Worm (Caenorhabditis elegans) whole organism, L1 larva: ENCODE data around the gene T06D8.2.

Experiments
- C04F5.9 ChIP-seq: sonication (generic microtip); optimal IDR thresholded peaks from 2 replicates; lab custom pipeline; 2016; ENCODE audit warnings: missing genetic modification characterization, missing compliant biosample characterization
- C34B4.2 ChIP-seq: sonication (generic microtip); optimal IDR thresholded peaks from 2 replicates; lab custom pipeline; 2017; ENCODE audit warnings: mild to moderate bottlenecking, missing genetic modification characterization, missing compliant biosample characterization
- F16B12.6 ChIP-seq: fragments of 150-350 bp; optimal IDR thresholded peaks from 2 replicates; lab custom pipeline; 2014; ENCODE audit warnings: missing biosample characterization, missing genetic modification characterization
- aha-1 ChIP-seq: fragments of 150-350 bp; optimal IDR thresholded peaks from 2 replicates; lab custom pipeline; 2014; ENCODE audit warnings: missing biosample characterization, missing genetic modification characterization
- alr-1 ChIP-seq: fragments of 200-800 bp; sonication (Bioruptor generic); optimal IDR thresholded peaks from 2 replicates; lab custom pipeline; 2018; ENCODE audit warnings: borderline replicate concordance, mild to moderate bottlenecking, missing genetic modification characterization, missing compliant biosample characterization
- ama-1 ChIP-seq: fragments of 150-350 bp; optimal IDR thresholded peaks from 2 replicates; lab custom pipeline; 2014
- blmp-1 ChIP-seq: fragments of 150-350 bp; optimal IDR thresholded peaks from 2 replicates; lab custom pipeline; 2014; ENCODE audit warnings: missing biosample characterization, missing genetic modification characterization
- ceh-8 ChIP-seq: fragments of 200-800 bp; sonication (Bioruptor generic); optimal IDR thresholded peaks from 2 replicates; lab custom pipeline; 2018; ENCODE audit warnings: mild to moderate bottlenecking, missing genetic modification characterization, moderate library complexity, missing compliant biosample characterization
- ceh-88 ChIP-seq: fragments of 200-800 bp; sonication (Bioruptor generic); IDR thresholded peaks from 2 replicates; pipeline ENCODE4 v1.3.6; 2022; ENCODE audit warnings: missing genetic modification characterization, missing compliant biosample characterization
- ces-1 ChIP-seq: fragments of 150-350 bp; optimal IDR thresholded peaks from 2 replicates; lab custom pipeline; 2014; ENCODE audit warnings: missing biosample characterization, missing genetic modification reagents, missing genetic modification characterization
- efl-1 ChIP-seq, 4 experiments: fragments of 150-350 bp; optimal IDR thresholded peaks in 3 of 4; peaks in 1 of 4; 1 replicate in 1 of 4; 2 replicates in 3 of 4; lab custom pipeline; 2014; ENCODE audit warnings: missing biosample characterization in 2 of 4, missing genetic modification characterization in 2 of 4, missing genetic modification reagents in 2 of 4
- egl-13 ChIP-seq: sonication (generic microtip); optimal IDR thresholded peaks from 2 replicates; lab custom pipeline; 2016; ENCODE audit warnings: missing genotype, missing genetic modification reagents, missing genetic modification characterization, missing compliant biosample characterization
- egl-27 ChIP-seq, 2 experiments: fragments of 150-350 bp in 1 of 2; sonication (generic microtip); optimal IDR thresholded peaks; 3 replicates each; lab custom pipeline; 2017 to 2018; ENCODE audit warnings: missing biosample characterization in 2 of 2, missing genetic modification characterization in 2 of 2, missing genetic modification reagents in 2 of 2
- elt-2 ChIP-seq: sonication (generic microtip); optimal IDR thresholded peaks from 2 replicates; lab custom pipeline; 2016; ENCODE audit warnings: missing genetic modification characterization, mild to moderate bottlenecking, inconsistent platforms, missing compliant biosample characterization, missing genetic modification reagents
- ets-5 ChIP-seq: fragments of 200-800 bp; sonication (Bioruptor generic); IDR thresholded peaks from 2 replicates; pipeline ENCODE4 v1.3.6; 2022; ENCODE audit warnings: missing genetic modification characterization, missing compliant biosample characterization
- fkh-4 ChIP-seq: sonication (generic microtip); optimal IDR thresholded peaks from 2 replicates; lab custom pipeline; 2016; ENCODE audit warnings: missing compliant biosample characterization, missing genetic modification characterization, borderline replicate concordance
- fos-1 ChIP-seq: fragments of 150-350 bp; optimal IDR thresholded peaks from 2 replicates; lab custom pipeline; 2014; ENCODE audit warnings: missing biosample characterization, missing genetic modification characterization
- grh-1 ChIP-seq: fragments of 200-800 bp; sonication (Bioruptor generic); IDR thresholded peaks from 2 replicates; pipeline ENCODE4 v1.3.6; 2022; ENCODE audit warnings: missing genetic modification reagents, missing genetic modification characterization, missing compliant biosample characterization
- hlh-17 ChIP-seq: fragments of 200-800 bp; sonication (Bioruptor generic); optimal IDR thresholded peaks from 2 replicates; lab custom pipeline; 2018; ENCODE audit warnings: missing genetic modification characterization, mild to moderate bottlenecking, missing compliant biosample characterization, moderate library complexity, borderline replicate concordance
- hpl-2 ChIP-seq: fragments of 150-350 bp; optimal IDR thresholded peaks from 2 replicates; lab custom pipeline; 2014; ENCODE audit warnings: missing biosample characterization, missing genetic modification reagents, missing genetic modification characterization
- isw-1 ChIP-seq: fragments of 200-800 bp; sonication (Bioruptor generic); IDR thresholded peaks from 2 replicates; pipeline ENCODE4 v1.3.6; 2022; ENCODE audit warnings: missing genetic modification characterization, missing compliant biosample characterization
- lin-14 ChIP-seq: fragments of 200-800 bp; sonication (Bioruptor generic); optimal IDR thresholded peaks from 2 replicates; lab custom pipeline; 2018; ENCODE audit warnings: mild to moderate bottlenecking, missing genetic modification characterization, moderate library complexity, missing compliant biosample characterization
- lin-15B ChIP-seq: fragments of 150-350 bp; sonication (generic microtip); optimal IDR thresholded peaks from 3 replicates; lab custom pipeline; 2014; ENCODE audit warnings: missing biosample characterization, missing genetic modification characterization
- mef-2 ChIP-seq: fragments of 150-350 bp; optimal IDR thresholded peaks from 2 replicates; lab custom pipeline; 2014; ENCODE audit warnings: missing biosample characterization, missing genetic modification characterization
- mep-1 ChIP-seq: fragments of 150-350 bp; optimal IDR thresholded peaks from 2 replicates; lab custom pipeline; 2014; ENCODE audit warnings: missing biosample characterization, missing genetic modification characterization
- nhr-11 ChIP-seq: fragments of 150-350 bp; optimal IDR thresholded peaks from 2 replicates; lab custom pipeline; 2014; ENCODE audit warnings: missing biosample characterization, missing genetic modification characterization
- nhr-12 ChIP-seq: sonication (generic microtip); optimal IDR thresholded peaks from 2 replicates; lab custom pipeline; 2017; ENCODE audit warnings: missing biosample characterization, missing genetic modification characterization
- nhr-19 ChIP-seq: fragments of 200-800 bp; sonication (Bioruptor generic); conservative IDR thresholded peaks from 2 replicates; pipeline ENCODE4 v1.3.6; 2022; ENCODE audit warnings: missing genetic modification characterization, missing compliant biosample characterization
- nhr-237 ChIP-seq: fragments of 150-350 bp; optimal IDR thresholded peaks from 2 replicates; lab custom pipeline; 2014; ENCODE audit warnings: missing biosample characterization, missing genetic modification characterization
- nhr-71 ChIP-seq: sonication (generic microtip); optimal IDR thresholded peaks from 2 replicates; lab custom pipeline; 2016; ENCODE audit warnings: mild to moderate bottlenecking, missing genetic modification characterization, moderate library complexity, missing compliant biosample characterization
- nhr-76 ChIP-seq: sonication (generic microtip); optimal IDR thresholded peaks from 2 replicates; lab custom pipeline; 2017; ENCODE audit warnings: missing biosample characterization, missing genetic modification characterization
- nhr-77 ChIP-seq: fragments of 150-350 bp; optimal IDR thresholded peaks from 2 replicates; lab custom pipeline; 2014; ENCODE audit warnings: missing biosample characterization, missing genetic modification characterization
- nhr-84 ChIP-seq: sonication (generic microtip); optimal IDR thresholded peaks from 2 replicates; lab custom pipeline; 2017; ENCODE audit warnings: missing biosample characterization, missing genetic modification characterization
- nhr-85 ChIP-seq: sonication (generic microtip); peaks from one replicate; lab custom pipeline; 2016; ENCODE audit warnings: missing genetic modification characterization, inconsistent platforms, missing compliant biosample characterization
- pag-3 ChIP-seq: sonication (generic microtip); optimal IDR thresholded peaks from 2 replicates; lab custom pipeline; 2017; ENCODE audit warnings: missing genetic modification characterization, mild to moderate bottlenecking, missing compliant biosample characterization, antibody characterized with exemption, borderline replicate concordance; ENCODE audit not compliant: insufficient read depth
- pax-3 ChIP-seq: fragments of 200-800 bp; sonication (Bioruptor generic); optimal IDR thresholded peaks from 2 replicates; lab custom pipeline; 2018; ENCODE audit warnings: mild to moderate bottlenecking, missing genetic modification characterization, moderate library complexity, missing compliant biosample characterization
- rnt-1 ChIP-seq: sonication (generic microtip); optimal IDR thresholded peaks from 2 replicates; lab custom pipeline; 2016; ENCODE audit warnings: mild to moderate bottlenecking, missing genetic modification characterization, moderate library complexity, missing compliant biosample characterization
- snu-23 ChIP-seq: sonication (generic microtip); optimal IDR thresholded peaks from 2 replicates; lab custom pipeline; 2016; ENCODE audit warnings: missing genetic modification characterization, missing compliant biosample characterization
- sox-4 ChIP-seq: sonication (generic microtip); optimal IDR thresholded peaks from 2 replicates; lab custom pipeline; 2016; ENCODE audit warnings: missing genetic modification characterization, missing compliant biosample characterization
- unc-130 ChIP-seq: fragments of 150-350 bp; optimal IDR thresholded peaks from 2 replicates; lab custom pipeline; 2017; ENCODE audit warnings: missing biosample characterization, missing genetic modification characterization, inconsistent platforms
- unc-62 ChIP-seq: fragments of 150-350 bp; optimal IDR thresholded peaks from 2 replicates; lab custom pipeline; 2014; ENCODE audit warnings: missing biosample characterization, missing genetic modification reagents, missing genetic modification characterization
- vab-15 ChIP-seq: sonication (generic microtip); optimal IDR thresholded peaks from 2 replicates; lab custom pipeline; 2017; ENCODE audit warnings: missing genotype, mild to moderate bottlenecking, missing genetic modification characterization, missing compliant biosample characterization
- zag-1 ChIP-seq: fragments of 150-350 bp; optimal IDR thresholded peaks from 2 replicates; lab custom pipeline; 2014; ENCODE audit warnings: missing biosample characterization, missing genetic modification characterization
- zip-4 ChIP-seq: fragments of 200-800 bp; sonication (Bioruptor generic); optimal IDR thresholded peaks from 2 replicates; lab custom pipeline; 2018; ENCODE audit warnings: mild to moderate bottlenecking, missing genetic modification characterization, moderate library complexity, missing compliant biosample characterization

T06D8.2 gene

DNA sequence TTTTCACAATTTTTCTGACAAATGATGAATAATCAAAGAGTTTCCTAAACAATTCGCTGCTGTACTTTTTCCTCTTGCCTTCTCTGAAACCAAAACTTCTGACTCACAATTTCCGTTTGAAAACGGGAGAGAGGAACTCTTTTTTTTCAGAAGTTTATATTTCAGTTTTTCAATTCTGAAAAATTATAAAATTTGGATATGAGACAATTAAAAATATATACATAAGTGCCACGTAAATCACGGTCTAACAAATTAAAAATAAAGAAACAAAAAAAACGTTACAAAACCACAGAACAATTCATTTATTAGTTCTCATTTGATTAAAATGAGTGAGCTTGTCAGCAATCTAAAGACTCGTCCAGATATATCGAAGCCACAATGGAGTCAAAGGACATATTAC, 40.8 kb upstream of the T06D8.2 start, which contains the start of gene sfxn-1.2:
Gene sfxn-1.2 (plus strand): TSS at position 301 of the 400 bp plus-strand sequence.
- no peak for TF ChIP-seq nhr-19 (GFP tag; lab: Robert Waterston, UW)
- no peak for TF ChIP-seq pax-3 (tag; lab: Kevin White, UChicago)
- TF ChIP-seq ces-1 (GFP tag; lab: Kevin White, UChicago), result no peak
- TF ChIP-seq mep-1 (tag; lab: Kevin White, UChicago), result no peak
- TF ChIP-seq grh-1 (GFP tag; lab: Robert Waterston, UW), result no peak
- no peak for TF ChIP-seq aha-1
- no peak for TF ChIP-seq lin-15B (tag; lab: Kevin White, UChicago)
- TF ChIP-seq unc-62 (GFP tag; lab: Kevin White, UChicago), result no peak
- no peak for TF ChIP-seq ceh-88 (GFP tag; lab: Robert Waterston, UW)
- TF ChIP-seq sox-4 (tag; lab: Kevin White, UChicago), result no peak
- no peak for TF ChIP-seq zag-1 (tag; lab: Kevin White, UChicago)
- TF ChIP-seq, all 84 proteins: peak for 0

- TF ChIP-seq pag-3 (tag; lab: Kevin White, UChicago), result no peak
- TF ChIP-seq unc-130 (tag; lab: Kevin White, UChicago), result peak; percentile 2
- TF ChIP-seq nhr-77 (tag; lab: Kevin White, UChicago), result no peak
- no peak for TF ChIP-seq fos-1 (tag; lab: Kevin White, UChicago)
- no peak for TF ChIP-seq elt-2 (tag; lab: Kevin White, UChicago)
- TF ChIP-seq zip-4, result no peak
- no peak for TF ChIP-seq C04F5.9 (tag; lab: Kevin White, UChicago)
- no peak for TF ChIP-seq alr-1 (tag; lab: Kevin White, UChicago)
- peak; percentile 59 for TF ChIP-seq rnt-1
- TF ChIP-seq F16B12.6 (tag; lab: Kevin White, UChicago), result no peak
- TF ChIP-seq nhr-76 (tag; lab: Kevin White, UChicago), result no peak
- peak; percentile 7 for TF ChIP-seq lin-14 (GFP tag; lab: Kevin White, UChicago)
- no peak for TF ChIP-seq nhr-12
- no peak for TF ChIP-seq egl-27 (tag; optimal IDR thresholded peaks at IDR 0.05; lab: Kevin White, UChicago)
- TF ChIP-seq nhr-11 (tag; lab: Kevin White, UChicago), result no peak
- TF ChIP-seq efl-1 (optimal IDR thresholded peaks at IDR 0.05; lab: Kevin White, UChicago), result no peak
- TF ChIP-seq efl-1 (GFP tag; optimal IDR thresholded peaks at IDR 0.05 in 1 of 2; lab: Kevin White, UChicago), result peak in 1 of 2 experiments; percentile 19
- peak; percentile 46 for TF ChIP-seq nhr-71 (tag; lab: Kevin White, UChicago)
- TF ChIP-seq, all 84 proteins: peak for 5
Observed at ce11 chrII:11188026-11188425, 38.5 kb upstream of the T06D8.2 start, which contains the start of gene F37H8.5. TSS of gene F37H8.5 (plus strand) at chrII:11188206.

DNA sequence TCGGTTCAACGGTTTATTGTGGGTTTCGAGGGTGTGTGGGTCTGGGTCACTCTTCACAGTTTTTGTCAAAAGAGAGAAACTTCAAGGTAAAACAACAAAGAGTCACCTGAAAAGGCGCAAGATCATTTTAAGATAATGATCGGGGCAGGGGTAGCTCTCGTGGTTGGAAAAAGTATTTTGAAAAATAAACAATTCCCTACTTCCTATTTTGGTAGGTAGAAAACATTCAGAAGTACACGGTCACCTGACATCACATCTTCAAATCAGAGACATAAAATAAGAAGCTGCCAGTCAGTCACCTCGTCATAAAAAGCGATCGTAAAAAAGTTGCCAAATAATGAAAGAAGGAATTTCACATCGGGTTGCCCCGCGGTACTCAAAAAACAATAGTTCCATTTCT, 34.0 kb upstream of the T06D8.2 start:
- TF ChIP-seq lin-14 (GFP tag; lab: Kevin White, UChicago) (peak; percentile 14), snu-23 (no peak), fkh-4 (tag; lab: Kevin White, UChicago) (no peak), nhr-85 (tag; lab: Kevin White, UChicago) (peak; percentile 71), C34B4.2 (tag; lab: Kevin White, UChicago) (no peak), pag-3 (tag; lab: Kevin White, UChicago) (no peak), efl-1 (optimal IDR thresholded peaks at IDR 0.05; lab: Kevin White, UChicago) (no peak), efl-1 (GFP tag; optimal IDR thresholded peaks at IDR 0.05 in 1 of 2; lab: Kevin White, UChicago) (peak in 1 of 2 experiments; percentile 58), nhr-237 (tag; lab: Kevin White, UChicago) (no peak), mef-2 (tag; lab: Kevin White, UChicago) (no peak), isw-1 (GFP tag; lab: Robert Waterston, UW) (no peak)

DNA sequence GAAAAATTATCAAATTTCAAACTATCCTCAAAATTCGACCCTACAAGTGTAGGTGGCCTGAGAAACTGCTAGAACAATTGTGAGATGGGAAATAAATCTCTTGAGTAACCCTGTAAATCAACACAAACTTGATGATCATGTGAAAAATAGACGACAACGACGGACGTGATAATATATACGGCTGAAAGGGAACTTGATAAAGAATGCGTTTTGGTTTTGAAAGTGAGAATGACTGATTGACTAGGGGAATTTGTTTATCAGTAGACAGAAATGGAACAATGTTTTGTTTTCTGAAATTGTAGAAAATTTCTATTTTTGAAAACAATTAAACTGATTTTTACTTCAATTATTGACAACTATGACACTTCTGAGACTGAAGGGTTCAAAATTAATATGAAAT, 33.0 kb upstream of the T06D8.2 start:
- TF ChIP-seq zip-4 (no peak), egl-13 (tag; lab: Kevin White, UChicago) (no peak), nhr-84 (no peak), fkh-4 (tag; lab: Kevin White, UChicago) (no peak), hpl-2 (GFP tag; lab: Kevin White, UChicago) (no peak), vab-15 (tag; lab: Kevin White, UChicago) (no peak), ces-1 (GFP tag; lab: Kevin White, UChicago) (no peak), F16B12.6 (tag; lab: Kevin White, UChicago) (no peak), zag-1 (tag; lab: Kevin White, UChicago) (no peak), lin-14 (GFP tag; lab: Kevin White, UChicago) (no peak), efl-1 (optimal IDR thresholded peaks at IDR 0.05; lab: Kevin White, UChicago) (no peak), efl-1 (GFP tag; optimal IDR thresholded peaks at IDR 0.05 in 1 of 2; lab: Kevin White, UChicago) (peak in 1 of 2 experiments; percentile 77), ets-5 (GFP tag; lab: Robert Waterston, UW) (no peak), ceh-88 (GFP tag; lab: Robert Waterston, UW) (no peak), blmp-1 (peak; percentile 74), hlh-17 (no peak), ceh-8 (GFP tag; lab: Kevin White, UChicago) (no peak), ama-1 (lab: Kevin White, UChicago) (no peak), nhr-85 (tag; lab: Kevin White, UChicago) (no peak), nhr-19 (GFP tag; lab: Robert Waterston, UW) (no peak), mef-2 (tag; lab: Kevin White, UChicago) (no peak)
